Worm (Caenorhabditis elegans) whole organism, L1 larva: Measurements from ENCODE around the gene clec-80.

Experiments
- C34B4.2 ChIP-seq: sonication (generic microtip); optimal IDR thresholded peaks from 2 replicates; lab custom pipeline; 2017; ENCODE audit warnings: mild to moderate bottlenecking, missing genetic modification characterization, missing compliant biosample characterization
- Y116A8C.19 ChIP-seq: sonication (generic microtip); optimal IDR thresholded peaks from 2 replicates; lab custom pipeline; 2016; ENCODE audit warnings: missing compliant biosample characterization, missing genetic modification characterization, borderline replicate concordance
- alr-1 ChIP-seq: fragments of 200-800 bp; sonication (Bioruptor generic); optimal IDR thresholded peaks from 2 replicates; lab custom pipeline; 2018; ENCODE audit warnings: borderline replicate concordance, mild to moderate bottlenecking, missing genetic modification characterization, missing compliant biosample characterization
- ama-1 ChIP-seq: fragments of 150-350 bp; optimal IDR thresholded peaks from 2 replicates; lab custom pipeline; 2014
- blmp-1 ChIP-seq: fragments of 150-350 bp; optimal IDR thresholded peaks from 2 replicates; lab custom pipeline; 2014; ENCODE audit warnings: missing biosample characterization, missing genetic modification characterization
- ceh-88 ChIP-seq: fragments of 200-800 bp; sonication (Bioruptor generic); IDR thresholded peaks from 2 replicates; pipeline ENCODE4 v1.3.6; 2022; ENCODE audit warnings: missing genetic modification characterization, missing compliant biosample characterization
- ceh-90 ChIP-seq: sonication (generic microtip); optimal IDR thresholded peaks from 2 replicates; lab custom pipeline; 2016; ENCODE audit warnings: missing genetic modification characterization, missing compliant biosample characterization
- efl-1 ChIP-seq, 4 experiments: fragments of 150-350 bp; optimal IDR thresholded peaks in 3 of 4; peaks in 1 of 4; 1 replicate in 1 of 4; 2 replicates in 3 of 4; lab custom pipeline; 2014; ENCODE audit warnings: missing biosample characterization in 2 of 4, missing genetic modification characterization in 2 of 4, missing genetic modification reagents in 2 of 4
- efl-3 ChIP-seq: fragments of 200-800 bp; sonication (Bioruptor generic); optimal IDR thresholded peaks from 2 replicates; lab custom pipeline; 2018; ENCODE audit warnings: mild to moderate bottlenecking, missing genetic modification characterization, missing compliant biosample characterization
- egl-13 ChIP-seq: sonication (generic microtip); optimal IDR thresholded peaks from 2 replicates; lab custom pipeline; 2016; ENCODE audit warnings: missing genotype, missing genetic modification reagents, missing genetic modification characterization, missing compliant biosample characterization
- fkh-10 ChIP-seq: sonication (generic microtip); optimal IDR thresholded peaks from 2 replicates; lab custom pipeline; 2017; ENCODE audit warnings: missing biosample characterization, missing genetic modification reagents, missing genetic modification characterization
- fos-1 ChIP-seq: fragments of 150-350 bp; optimal IDR thresholded peaks from 2 replicates; lab custom pipeline; 2014; ENCODE audit warnings: missing biosample characterization, missing genetic modification characterization
- hlh-17 ChIP-seq: fragments of 200-800 bp; sonication (Bioruptor generic); optimal IDR thresholded peaks from 2 replicates; lab custom pipeline; 2018; ENCODE audit warnings: missing genetic modification characterization, mild to moderate bottlenecking, missing compliant biosample characterization, moderate library complexity, borderline replicate concordance
- hlh-4 ChIP-seq: sonication (generic microtip); optimal IDR thresholded peaks from 2 replicates; lab custom pipeline; 2016; ENCODE audit warnings: mild to moderate bottlenecking, missing genetic modification characterization, missing compliant biosample characterization
- isw-1 ChIP-seq: fragments of 200-800 bp; sonication (Bioruptor generic); IDR thresholded peaks from 2 replicates; pipeline ENCODE4 v1.3.6; 2022; ENCODE audit warnings: missing genetic modification characterization, missing compliant biosample characterization
- jun-1 ChIP-seq: fragments of 150-350 bp; optimal IDR thresholded peaks from 2 replicates; lab custom pipeline; 2014; ENCODE audit warnings: missing biosample characterization, missing genetic modification reagents, missing genetic modification characterization
- lin-39 ChIP-seq: fragments of 150-350 bp; optimal IDR thresholded peaks from 2 replicates; lab custom pipeline; 2014; ENCODE audit warnings: missing biosample characterization, missing genetic modification reagents, missing genetic modification characterization
- lsy-2 ChIP-seq, 2 experiments: fragments of 150-350 bp; optimal IDR thresholded peaks; 2 replicates each; lab custom pipeline; 2014; ENCODE audit warnings: missing biosample characterization in 2 of 2, missing genetic modification characterization in 2 of 2
- mab-9 ChIP-seq: fragments of 200-800 bp; sonication (Bioruptor generic); IDR thresholded peaks from 2 replicates; pipeline ENCODE4 v1.3.6; 2022; ENCODE audit warnings: missing genetic modification reagents, missing genetic modification characterization, missing compliant biosample characterization
- mef-2 ChIP-seq: fragments of 150-350 bp; optimal IDR thresholded peaks from 2 replicates; lab custom pipeline; 2014; ENCODE audit warnings: missing biosample characterization, missing genetic modification characterization
- nhr-12 ChIP-seq: sonication (generic microtip); optimal IDR thresholded peaks from 2 replicates; lab custom pipeline; 2017; ENCODE audit warnings: missing biosample characterization, missing genetic modification characterization
- nhr-71 ChIP-seq: sonication (generic microtip); optimal IDR thresholded peaks from 2 replicates; lab custom pipeline; 2016; ENCODE audit warnings: mild to moderate bottlenecking, missing genetic modification characterization, moderate library complexity, missing compliant biosample characterization
- nhr-76 ChIP-seq: sonication (generic microtip); optimal IDR thresholded peaks from 2 replicates; lab custom pipeline; 2017; ENCODE audit warnings: missing biosample characterization, missing genetic modification characterization
- nhr-84 ChIP-seq: sonication (generic microtip); optimal IDR thresholded peaks from 2 replicates; lab custom pipeline; 2017; ENCODE audit warnings: missing biosample characterization, missing genetic modification characterization
- nhr-85 ChIP-seq: sonication (generic microtip); peaks from one replicate; lab custom pipeline; 2016; ENCODE audit warnings: missing genetic modification characterization, inconsistent platforms, missing compliant biosample characterization
- nhr-90 ChIP-seq: sonication (generic microtip); optimal IDR thresholded peaks from 2 replicates; lab custom pipeline; 2016; ENCODE audit warnings: mild to moderate bottlenecking, missing genetic modification characterization, missing compliant biosample characterization; ENCODE audit not compliant: poor library complexity
- pqm-1 ChIP-seq: sonication (generic microtip); optimal IDR thresholded peaks from 3 replicates; lab custom pipeline; 2017; ENCODE audit warnings: missing biosample characterization, missing genetic modification characterization
- snpc-4 ChIP-seq: fragments of 150-350 bp; optimal IDR thresholded peaks from 2 replicates; lab custom pipeline; 2014; ENCODE audit warnings: missing biosample characterization, missing genetic modification characterization
- sptf-1 ChIP-seq: fragments of 150-350 bp; optimal IDR thresholded peaks from 2 replicates; lab custom pipeline; 2014; ENCODE audit warnings: missing biosample characterization, missing genetic modification characterization
- sup-37 ChIP-seq: fragments of 200-800 bp; sonication (Bioruptor generic); optimal IDR thresholded peaks from 2 replicates; lab custom pipeline; 2018; ENCODE audit warnings: mild to moderate bottlenecking, missing genetic modification characterization, missing compliant biosample characterization
- tlp-1 ChIP-seq: fragments of 150-350 bp; optimal IDR thresholded peaks from 2 replicates; lab custom pipeline; 2014; ENCODE audit warnings: missing biosample characterization, missing genetic modification characterization
- unc-130 ChIP-seq: fragments of 150-350 bp; optimal IDR thresholded peaks from 2 replicates; lab custom pipeline; 2017; ENCODE audit warnings: missing biosample characterization, missing genetic modification characterization, inconsistent platforms
- unc-86 ChIP-seq: sonication (generic microtip); optimal IDR thresholded peaks from 2 replicates; lab custom pipeline; 2016; ENCODE audit warnings: missing genetic modification characterization, missing compliant biosample characterization
- vab-15 ChIP-seq: sonication (generic microtip); optimal IDR thresholded peaks from 2 replicates; lab custom pipeline; 2017; ENCODE audit warnings: missing genotype, mild to moderate bottlenecking, missing genetic modification characterization, missing compliant biosample characterization
- ztf-4 ChIP-seq: fragments of 150-350 bp; optimal IDR thresholded peaks from 2 replicates; lab custom pipeline; 2014; ENCODE audit warnings: missing biosample characterization, missing genetic modification characterization

The clec-80 gene

ce11 chrIV:2819633-2820032, 3.9 kb upstream of the clec-80 start, which contains the start of gene Y54G2A.13:
Gene Y54G2A.13, minus strand, starts transcription at chrIV:2819733.
- TF ChIP-seq sptf-1 (tag; lab: Kevin White, UChicago): no peak
- no peak for TF ChIP-seq efl-3 (GFP tag; lab: Kevin White, UChicago)
- TF ChIP-seq sup-37 (GFP tag; lab: Kevin White, UChicago): no peak
- TF ChIP-seq Y116A8C.19 (tag; lab: Kevin White, UChicago): no peak
- no peak for TF ChIP-seq nhr-12 (tag; lab: Kevin White, UChicago)
- TF ChIP-seq unc-86 (tag; lab: Kevin White, UChicago): no peak
- no peak for TF ChIP-seq ama-1
- TF ChIP-seq lsy-2 (tag; optimal IDR thresholded peaks at IDR 0.05; lab: Kevin White, UChicago): no peak
- TF ChIP-seq jun-1 (tag; lab: Kevin White, UChicago): no peak
- TF ChIP-seq efl-1 (optimal IDR thresholded peaks at IDR 0.05; lab: Kevin White, UChicago): no peak
- TF ChIP-seq efl-1 (GFP tag; optimal IDR thresholded peaks at IDR 0.05 in 1 of 2; lab: Kevin White, UChicago): no peak
- TF ChIP-seq ceh-88 (GFP tag; lab: Robert Waterston, UW): no peak

ce11 chrIV:2820408-2820807, 3.1 kb upstream of the clec-80 start, which contains the start of gene Y54G2A.37:
Gene Y54G2A.37, plus strand, starts transcription at chrIV:2820708.
- TF ChIP-seq efl-1 (optimal IDR thresholded peaks at IDR 0.05; lab: Kevin White, UChicago) (no peak), efl-1 (GFP tag; optimal IDR thresholded peaks at IDR 0.05 in 1 of 2; lab: Kevin White, UChicago) (no peak), nhr-85 (tag; lab: Kevin White, UChicago) (no peak), nhr-84 (no peak), lin-39 (tag; lab: Kevin White, UChicago) (no peak), mab-9 (GFP tag; lab: Robert Waterston, UW) (no peak), efl-3 (GFP tag; lab: Kevin White, UChicago) (no peak), nhr-71 (tag; lab: Kevin White, UChicago) (no peak), egl-13 (no peak), blmp-1 (tag; lab: Kevin White, UChicago) (no peak), hlh-17 (GFP tag; lab: Kevin White, UChicago) (no peak), nhr-90 (tag; lab: Kevin White, UChicago) (no peak), ceh-90 (no peak), ztf-4 (no peak), nhr-76 (tag; lab: Kevin White, UChicago) (no peak), ama-1 (no peak), vab-15 (tag; lab: Kevin White, UChicago) (no peak)
- TF ChIP-seq, all 84 proteins: peak for 0

ce11 chrIV:2825460-2826103, 2.0 kb downstream of the clec-80 start:
- TF ChIP-seq snpc-4 (peak; percentile 49), C34B4.2 (no peak)

- TF ChIP-seq fkh-10: no peak
- no peak for TF ChIP-seq tlp-1
- no peak for TF ChIP-seq efl-3 (GFP tag; lab: Kevin White, UChicago)
- TF ChIP-seq nhr-12 (tag; lab: Kevin White, UChicago): no peak
- TF ChIP-seq pqm-1 (tag; lab: Kevin White, UChicago): no peak
- TF ChIP-seq unc-130 (tag; lab: Kevin White, UChicago): no peak
- TF ChIP-seq mef-2: no peak
- peak; percentile 85 for TF ChIP-seq alr-1 (tag; lab: Kevin White, UChicago)
- TF ChIP-seq isw-1 (GFP tag; lab: Robert Waterston, UW): no peak
These were observed 2.8 kb downstream of the clec-80 start for ce11 chrIV:2826335-2826734.

ce11 chrIV:2832587-2832986, 9.0 kb downstream of the clec-80 start, which contains the start of the genes Y54G2A.48 and pudl-1:
Gene Y54G2A.48, minus strand, starts transcription at chrIV:2832687.
Gene pudl-1, plus strand, starts transcription at chrIV:2832906.
- TF ChIP-seq nhr-71 (tag; lab: Kevin White, UChicago) (no peak), lin-39 (tag; lab: Kevin White, UChicago) (no peak), fos-1 (no peak), snpc-4 (no peak), hlh-4 (tag; lab: Kevin White, UChicago) (no peak), ztf-4 (no peak)
